Worm (Caenorhabditis elegans): ENCODE data around the gene F55A4.7.

The F55A4.7 gene

DNA sequence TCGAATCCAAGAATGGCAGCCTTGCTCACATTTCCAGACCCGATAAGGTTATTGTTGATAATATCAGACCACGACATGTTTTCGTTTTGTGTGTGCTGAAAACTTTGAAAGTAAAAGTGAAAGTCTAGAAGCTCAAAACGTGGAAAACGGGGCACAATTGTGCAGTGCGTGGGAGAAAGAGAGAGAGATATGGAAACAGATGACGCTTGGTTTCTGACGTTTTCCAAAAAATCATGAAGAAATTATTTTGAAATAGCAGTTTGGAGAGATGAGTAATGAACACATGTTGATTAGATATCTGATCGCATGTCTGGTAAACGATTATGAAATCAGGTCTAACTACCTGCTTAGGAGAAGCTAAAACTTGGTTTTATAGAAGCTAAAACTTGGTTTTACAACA, 42.3 kb upstream of the F55A4.7 start, which contains the start of gene pfn-3:
TSS of gene pfn-3 (minus strand) at position 101 of the 400 bp plus-strand sequence.
- TF ChIP-seq unc-120 (tag; optimal IDR thresholded peaks at IDR 0.05; ENCODE audit: poor library complexity, severe bottlenecking): peak; percentile 45
- TF ChIP-seq hlh-1 (tag; optimal IDR thresholded peaks at IDR 0.05): peak; percentile 33
- no peak for TF ChIP-seq snpc-4 (tag; optimal IDR thresholded peaks at IDR 0.05)
- peak; percentile 14 for TF ChIP-seq unc-62 (GFP tag; optimal IDR thresholded peaks at IDR 0.05)

DNA sequence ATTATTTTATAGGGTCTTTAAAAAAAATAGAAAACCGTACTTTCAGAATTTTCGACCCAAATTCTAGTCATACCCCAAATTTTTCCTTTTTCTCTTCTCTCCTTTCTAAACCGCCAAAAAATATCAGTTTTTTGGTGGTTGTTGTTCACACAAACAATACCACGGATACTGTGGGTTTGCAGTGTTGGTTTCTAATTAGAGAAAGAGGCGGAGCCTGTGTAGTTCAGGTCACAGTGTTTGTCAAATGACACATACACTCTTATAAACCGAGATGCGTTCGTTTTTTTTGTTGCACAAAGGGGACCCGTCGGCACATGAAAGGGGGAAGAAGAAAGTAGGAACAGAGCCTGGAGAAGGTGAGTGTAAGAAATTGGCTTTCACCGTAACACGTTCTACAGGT, 33.9 kb upstream of the F55A4.7 start, which contains the start of gene lim-6:
TSS of gene lim-6 (plus strand) at position 301 of the 400 bp plus-strand sequence.
- TF ChIP-seq blmp-1 (tag; optimal IDR thresholded peaks at IDR 0.05) (no peak), sem-2 (GFP tag; optimal IDR thresholded peaks at IDR 0.05) (no peak), ztf-11 (tag; optimal IDR thresholded peaks at IDR 0.05) (no peak), snpc-4 (tag; optimal IDR thresholded peaks at IDR 0.05) (no peak), tbx-8 (GFP tag; optimal IDR thresholded peaks at IDR 0.05) (no peak), nhr-2 (tag; optimal IDR thresholded peaks at IDR 0.05) (no peak), elt-3 (tag; optimal IDR thresholded peaks at IDR 0.05) (no peak)

DNA sequence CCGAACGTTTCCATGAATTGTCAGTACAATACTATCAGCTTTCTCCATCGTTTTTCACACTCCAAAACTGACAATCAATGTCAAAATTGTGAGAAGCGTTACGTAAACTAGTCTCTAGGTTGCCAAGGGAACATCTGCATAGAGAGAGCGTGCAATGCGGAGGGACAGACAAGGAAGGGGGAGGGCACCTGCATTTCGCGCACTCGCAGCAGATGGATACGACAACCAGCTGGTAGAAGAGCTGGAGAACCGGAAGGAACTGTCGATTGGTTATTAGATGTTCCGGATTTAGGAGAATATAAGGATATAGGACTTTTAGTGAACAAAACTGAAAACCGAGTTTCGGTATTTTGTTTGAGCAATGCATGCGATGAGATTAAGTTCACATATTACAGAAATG, 30.7 kb upstream of the F55A4.7 start, which contains the start of gene mksr-1:
TSS of gene mksr-1 (minus strand) at position 144 of the 400 bp plus-strand sequence.
- TF ChIP-seq zip-8 (tag; optimal IDR thresholded peaks at IDR 0.05) (no peak), M03D4.4 (tag; optimal IDR thresholded peaks at IDR 0.05) (no peak), bed-3 (GFP tag; optimal IDR thresholded peaks at IDR 0.05) (no peak), cnd-1 (tag; optimal IDR thresholded peaks at IDR 0.05) (peak; percentile 13), ceh-39 (tag; optimal IDR thresholded peaks at IDR 0.05) (no peak), nhr-237 (tag; optimal IDR thresholded peaks at IDR 0.05) (no peak), unc-62 (GFP tag; optimal IDR thresholded peaks at IDR 0.05) (no peak), sem-2 (GFP tag; optimal IDR thresholded peaks at IDR 0.05) (no peak), lin-13 (tag; optimal IDR thresholded peaks at IDR 0.05) (no peak), ceh-43 (GFP tag; optimal IDR thresholded peaks at IDR 0.05) (no peak), ceh-83 (GFP tag; optimal IDR thresholded peaks at IDR 0.05) (no peak), elt-3 (tag; optimal IDR thresholded peaks at IDR 0.05) (no peak), lin-32 (GFP tag; optimal IDR thresholded peaks at IDR 0.05) (peak; percentile 76), ces-1 (GFP tag; optimal IDR thresholded peaks at IDR 0.05) (no peak), mls-2 (tag; optimal IDR thresholded peaks at IDR 0.05) (no peak)

DNA sequence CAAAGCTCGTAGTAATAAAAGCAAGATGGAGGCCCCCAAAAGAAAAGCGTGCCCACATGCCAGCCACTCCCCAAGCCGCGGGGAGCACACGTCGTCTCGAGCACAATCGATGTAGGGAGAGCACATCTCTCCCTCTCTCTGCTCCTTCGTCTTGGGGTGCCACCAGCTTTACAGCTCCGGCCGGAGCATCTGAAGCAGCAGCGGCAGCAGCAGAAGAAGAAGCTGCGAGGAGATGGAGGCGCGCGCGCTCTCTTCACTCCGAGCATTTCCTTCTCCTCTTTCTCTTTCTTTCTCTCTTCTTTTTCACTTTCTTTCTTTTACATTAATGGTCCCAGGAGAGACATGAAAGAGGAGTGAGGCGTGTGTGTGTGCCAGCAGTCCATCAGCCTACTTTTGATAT, 25.8 kb upstream of the F55A4.7 start:
- no peak for TF ChIP-seq ham-2 (GFP tag; optimal IDR thresholded peaks at IDR 0.05)
- TF ChIP-seq hlh-1 (tag; optimal IDR thresholded peaks at IDR 0.05): peak; percentile 36
- peak; percentile 23 for TF ChIP-seq mls-2 (tag; optimal IDR thresholded peaks at IDR 0.05)
- TF ChIP-seq nhr-76 (tag; optimal IDR thresholded peaks at IDR 0.05): no peak
- TF ChIP-seq ceh-39 (tag; optimal IDR thresholded peaks at IDR 0.05): no peak
- no peak for TF ChIP-seq elt-3 (tag; optimal IDR thresholded peaks at IDR 0.05)
- no peak for TF ChIP-seq nhr-12 (tag; optimal IDR thresholded peaks at IDR 0.05)
- no peak for TF ChIP-seq pha-4 (tag; optimal IDR thresholded peaks at IDR 0.05)
- peak; percentile 62 for TF ChIP-seq ces-1 (GFP tag; optimal IDR thresholded peaks at IDR 0.05)
- peak; percentile 34 for TF ChIP-seq unc-62 (GFP tag; optimal IDR thresholded peaks at IDR 0.05)
- TF ChIP-seq cnd-1 (tag; optimal IDR thresholded peaks at IDR 0.05): no peak
- no peak for TF ChIP-seq ztf-11 (tag; optimal IDR thresholded peaks at IDR 0.05)
- TF ChIP-seq sptf-1 (tag; optimal IDR thresholded peaks at IDR 0.05): peak; percentile 54
- no peak for TF ChIP-seq ceh-83 (GFP tag; optimal IDR thresholded peaks at IDR 0.05)
- TF ChIP-seq drap-1 (GFP tag; optimal IDR thresholded peaks at IDR 0.05): peak; percentile 31
- TF ChIP-seq snpc-4 (tag; optimal IDR thresholded peaks at IDR 0.05): no peak
- TF ChIP-seq lsy-2 (tag; optimal IDR thresholded peaks at IDR 0.05): peak; percentile 0
- no peak for TF ChIP-seq zip-8 (tag; optimal IDR thresholded peaks at IDR 0.05)
- TF ChIP-seq M03D4.4 (tag; optimal IDR thresholded peaks at IDR 0.05): no peak
- no peak for TF ChIP-seq ceh-43 (GFP tag; optimal IDR thresholded peaks at IDR 0.05)
- TF ChIP-seq sem-2 (GFP tag; optimal IDR thresholded peaks at IDR 0.05): no peak
- TF ChIP-seq unc-39 (tag; optimal IDR thresholded peaks at IDR 0.05): no peak
- peak; percentile 70 for TF ChIP-seq unc-120 (tag; optimal IDR thresholded peaks at IDR 0.05; ENCODE audit: poor library complexity, severe bottlenecking)

DNA sequence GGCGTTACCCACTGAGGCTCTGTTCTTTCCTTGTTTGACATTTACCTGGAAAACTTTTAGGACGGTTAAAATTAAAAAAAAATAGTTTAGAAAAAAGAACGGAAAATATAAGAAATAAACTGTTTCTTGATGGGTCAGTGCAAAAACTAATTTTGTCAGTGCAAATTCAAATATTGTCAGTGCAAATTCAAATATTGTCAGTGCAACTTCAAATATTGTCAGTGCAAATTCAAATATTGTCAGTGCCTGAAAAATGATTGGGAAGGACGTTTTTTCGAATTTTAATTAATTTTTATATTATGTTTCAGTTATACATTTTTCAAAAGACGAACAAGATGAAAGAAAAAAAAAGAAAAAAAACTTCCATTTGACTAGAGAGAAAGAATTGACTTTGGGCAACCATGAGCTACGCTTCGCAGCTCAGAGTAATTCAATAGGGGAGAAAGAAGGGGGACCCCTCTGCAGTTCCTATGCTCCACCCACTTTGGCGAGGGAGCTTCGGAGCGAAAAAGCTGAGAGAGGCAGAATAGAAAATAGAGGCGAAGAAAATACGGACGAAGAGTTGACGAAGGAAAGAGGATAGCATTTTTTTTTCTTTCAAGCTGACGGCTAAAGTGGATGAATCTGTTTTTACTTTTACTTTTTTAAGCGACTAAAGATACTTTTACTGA, 24.3 kb upstream of the F55A4.7 start, which contains the start of gene unc-1:
TSS of gene unc-1 (minus strand) at position 51 of the 671 bp plus-strand sequence.
- TF ChIP-seq lsy-2 (tag; optimal IDR thresholded peaks at IDR 0.05): no peak
- no peak for TF ChIP-seq nhr-28 (tag; optimal IDR thresholded peaks at IDR 0.05)
- TF ChIP-seq nhr-237 (tag; optimal IDR thresholded peaks at IDR 0.05): no peak
- peak; percentile 11 for TF ChIP-seq unc-120 (tag; optimal IDR thresholded peaks at IDR 0.05; ENCODE audit: poor library complexity, severe bottlenecking)
- no peak for TF ChIP-seq nhr-76 (tag; optimal IDR thresholded peaks at IDR 0.05)
- no peak for TF ChIP-seq ztf-11 (tag; optimal IDR thresholded peaks at IDR 0.05)
- TF ChIP-seq ces-1 (GFP tag; optimal IDR thresholded peaks at IDR 0.05): peak; percentile 95
- no peak for TF ChIP-seq elt-1 (tag; optimal IDR thresholded peaks at IDR 0.05; ENCODE audit: borderline replicate concordance, insufficient read depth)
- TF ChIP-seq mep-1 (tag; optimal IDR thresholded peaks at IDR 0.05): peak; percentile 7
- no peak for TF ChIP-seq lin-32 (GFP tag; optimal IDR thresholded peaks at IDR 0.05)

All from whole organism, mixed stage, embryonic.